Worm (Caenorhabditis elegans) whole organism, L2 larva: Measurements from ENCODE around the gene F14D7.6.
A peak's percentile ranks its signal among the peaks of the same experiment; 100 is the strongest.

Experiments used
- aly-2 ChIP-seq: fragments of 150-350 bp; optimal IDR thresholded peaks from 2 replicates; lab custom pipeline; 2014; ENCODE audit warnings: missing biosample characterization, missing genetic modification characterization
- blmp-1 ChIP-seq: sonication (generic microtip); optimal IDR thresholded peaks from 2 replicates; lab custom pipeline; 2017; ENCODE audit warnings: missing genetic modification characterization, mild to moderate bottlenecking, missing compliant biosample characterization, antibody characterized with exemption, moderate library complexity; ENCODE audit not compliant: insufficient read depth
- elt-3 ChIP-seq: sonication (generic microtip); optimal IDR thresholded peaks from 2 replicates; lab custom pipeline; 2017; ENCODE audit warnings: missing biosample characterization, missing genetic modification characterization
- lsy-2 ChIP-seq, 2 experiments: fragments of 150-350 bp in 1 of 2; sonication (generic microtip) in 1 of 2; optimal IDR thresholded peaks; 2 replicates each; lab custom pipeline; 2014 to 2017; ENCODE audit warnings: missing biosample characterization in 2 of 2, missing genetic modification characterization in 2 of 2
- nhr-10 ChIP-seq: sonication (generic microtip); optimal IDR thresholded peaks from 2 replicates; lab custom pipeline; 2017; ENCODE audit warnings: missing biosample characterization, missing genetic modification characterization
- nhr-237 ChIP-seq: fragments of 150-350 bp; optimal IDR thresholded peaks from 2 replicates; lab custom pipeline; 2014; ENCODE audit warnings: missing biosample characterization, missing genetic modification characterization
- nhr-77 ChIP-seq: fragments of 150-350 bp; optimal IDR thresholded peaks from 2 replicates; lab custom pipeline; 2014; ENCODE audit warnings: missing biosample characterization, missing genetic modification characterization
- zag-1 ChIP-seq: fragments of 150-350 bp; optimal IDR thresholded peaks from 2 replicates; lab custom pipeline; 2014; ENCODE audit warnings: missing biosample characterization, missing genetic modification characterization
- ztf-11 ChIP-seq: sonication (generic microtip); optimal IDR thresholded peaks from 2 replicates; lab custom pipeline; 2017; ENCODE audit warnings: missing biosample characterization, missing genetic modification characterization

- no peak for TF ChIP-seq ztf-11
- peak; percentile 81 to 93 for TF ChIP-seq lsy-2 (tag; optimal IDR thresholded peaks at IDR 0.05; lab: Kevin White, UChicago)
- no peak for TF ChIP-seq nhr-237 (tag; lab: Kevin White, UChicago)
- TF ChIP-seq blmp-1 (tag; lab: Kevin White, UChicago): no peak
- no peak for TF ChIP-seq elt-3 (tag; lab: Kevin White, UChicago)
- no peak for TF ChIP-seq aly-2 (tag; lab: Kevin White, UChicago)
- no peak for TF ChIP-seq zag-1 (tag; lab: Kevin White, UChicago)
- TF ChIP-seq nhr-77: no peak
- TF ChIP-seq nhr-10 (tag; lab: Kevin White, UChicago): no peak
Measured at ce11 chrV:14355738-14356368, 54.6 kb downstream of the F14D7.6 start, which contains the start of gene cyn-1.
